Fruit fly (Drosophila melanogaster) whole organism, adult: ENCODE results near the gene CG43740.

Experiments used
- CG11617 ChIP-seq: fragments of 200-800 bp; sonication (Bioruptor generic); optimal IDR thresholded peaks from 2 replicates; lab custom pipeline; 2017; ENCODE audit warnings: mild to moderate bottlenecking, missing biosample characterization, missing genetic modification reagents, missing genetic modification characterization
- CG1620 ChIP-seq: fragments of 200-800 bp; sonication (Bioruptor generic); optimal IDR thresholded peaks from 2 replicates; lab custom pipeline; 2016; ENCODE audit warnings: missing biosample characterization, missing genetic modification characterization
- CG33017 ChIP-seq: fragments of 200-800 bp; sonication (Bioruptor generic); optimal IDR thresholded peaks from 2 replicates; lab custom pipeline; 2018; ENCODE audit warnings: missing biosample characterization, mild to moderate bottlenecking, missing genetic modification characterization, moderate library complexity
- CG5204 ChIP-seq: fragments of 200-800 bp; sonication (Bioruptor generic); optimal IDR thresholded peaks from 2 replicates; lab custom pipeline; 2016; ENCODE audit warnings: missing biosample characterization, missing genetic modification characterization
- Clk ChIP-seq: fragments of 200-800 bp; sonication (Bioruptor generic); optimal IDR thresholded peaks from 2 replicates; lab custom pipeline; 2017; ENCODE audit warnings: missing biosample characterization, missing genetic modification characterization
- Crg-1 ChIP-seq: fragments of 200-800 bp; sonication (Bioruptor generic); optimal IDR thresholded peaks from 2 replicates; lab custom pipeline; 2016; ENCODE audit warnings: missing biosample characterization, missing genetic modification characterization
- cic ChIP-seq: fragments of 200-800 bp; sonication (Bioruptor generic); optimal IDR thresholded peaks from 2 replicates; lab custom pipeline; 2017; ENCODE audit warnings: missing biosample characterization, mild to moderate bottlenecking, missing genetic modification characterization, moderate library complexity
- cnc ChIP-seq, 2 experiments: fragments of >200 bp; optimal IDR thresholded peaks; 2 replicates each; lab custom pipeline; 2017
- ovo ChIP-seq: fragments of 200-800 bp; sonication (Bioruptor generic); optimal IDR thresholded peaks from 2 replicates; lab custom pipeline; 2016; ENCODE audit warnings: missing biosample characterization, missing genetic modification characterization
- pad ChIP-seq: fragments of 200-800 bp; sonication (Bioruptor generic); optimal IDR thresholded peaks from 3 replicates; lab custom pipeline; 2017; ENCODE audit warnings: missing biosample characterization, missing genetic modification characterization, mild to moderate bottlenecking, moderate library complexity, missing genetic modification reagents
- toe ChIP-seq: fragments of 200-800 bp; sonication (Bioruptor generic); optimal IDR thresholded peaks from 2 replicates; lab custom pipeline; 2016; ENCODE audit warnings: missing biosample characterization, missing genetic modification characterization

DNA sequence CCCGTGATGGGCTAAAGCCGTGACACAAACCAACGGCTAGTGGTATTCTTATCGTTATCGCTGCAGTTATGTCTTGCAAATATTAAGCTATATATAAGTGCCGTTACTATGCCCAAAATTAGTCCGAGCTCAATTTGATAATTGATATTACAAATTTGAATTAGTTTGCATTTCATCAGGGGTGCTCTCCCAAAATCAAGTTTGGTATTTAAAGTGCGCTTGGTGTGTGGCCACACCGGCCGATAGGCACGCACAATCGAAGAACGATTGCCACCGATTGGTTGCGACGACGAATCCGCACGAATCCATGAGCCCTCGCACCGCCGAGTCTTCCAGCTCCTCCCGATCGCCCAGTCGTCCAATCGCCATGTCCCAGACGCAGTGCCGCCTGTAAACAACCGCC, 34.4 kb downstream of the CG43740 start, which contains the start of gene CG17841:
- TF ChIP-seq cic (GFP tag; lab: Kevin White, UChicago): no peak
- TF ChIP-seq CG5204: no peak
- no peak for TF ChIP-seq Crg-1 (GFP tag; lab: Kevin White, UChicago)
- no peak for TF ChIP-seq cnc (optimal IDR thresholded peaks at IDR 0.05; lab: Kevin White, UChicago)
- TF ChIP-seq CG1620: no peak
- no peak for TF ChIP-seq pad
- no peak for TF ChIP-seq ovo (GFP tag; lab: Kevin White, UChicago)
- TF ChIP-seq CG11617: no peak
- no peak for TF ChIP-seq toe (GFP tag; lab: Kevin White, UChicago)
- TF ChIP-seq CG33017 (tag; lab: Kevin White, UChicago): no peak
- TF ChIP-seq Clk: no peak
